Worm (Caenorhabditis elegans): ENCODE data around the gene fem-3.

ce11 chrIV:9070188-9070587 lies 34.6 kb upstream of the fem-3 start:
- TF ChIP-seq klf-2 (GFP tag; conservative IDR thresholded peaks at IDR 0.05) (no peak), cog-1 (tag; optimal IDR thresholded peaks at IDR 0.05) (no peak), ztf-29 (GFP tag; IDR thresholded peaks at IDR 0.05) (no peak), flt-1 (GFP tag; IDR thresholded peaks at IDR 0.05) (no peak), med-1 (GFP tag; optimal IDR thresholded peaks at IDR 0.05; ENCODE audit: insufficient read depth) (no peak), ref-1 (GFP tag; conservative IDR thresholded peaks at IDR 0.05) (no peak), T22C8.4 (GFP tag; IDR thresholded peaks at IDR 0.05) (no peak), tab-1 (GFP tag; IDR thresholded peaks at IDR 0.05) (no peak), ztf-23 (GFP tag; IDR thresholded peaks at IDR 0.05) (no peak)
